Worm (Caenorhabditis elegans): Measurements from ENCODE around the gene cdr-6.
A peak's percentile ranks its signal among the peaks of the same experiment; 100 is the strongest.

Gene cdr-6

ce11 chrV:12408996-12409395, 4.5 kb downstream of the cdr-6 start:
- TF ChIP-seq zfp-3 (GFP tag; conservative IDR thresholded peaks at IDR 0.05) (no peak), hlh-11 (tag; optimal IDR thresholded peaks at IDR 0.05) (peak; percentile 33), pqm-1 (tag; optimal IDR thresholded peaks at IDR 0.05) (no peak), nhr-6 (tag; optimal IDR thresholded peaks at IDR 0.05) (peak; percentile 26), dpl-1 (GFP tag; optimal IDR thresholded peaks at IDR 0.05) (no peak), tra-1 (GFP tag; IDR thresholded peaks at IDR 0.05) (no peak), lin-39 (tag; optimal IDR thresholded peaks at IDR 0.05) (no peak), daf-16 (GFP tag; optimal IDR thresholded peaks at IDR 0.05) (peak in 1 of 2 experiments; percentile 21), daf-16 (tag; optimal IDR thresholded peaks at IDR 0.05) (peak; percentile 11), R02D3.7 (tag; optimal IDR thresholded peaks at IDR 0.05) (no peak), ceh-28 (tag; optimal IDR thresholded peaks at IDR 0.05) (no peak), jun-1 (tag; optimal IDR thresholded peaks at IDR 0.05) (no peak), daf-8 (GFP tag; IDR thresholded peaks at IDR 0.05) (no peak), nhr-237 (tag; optimal IDR thresholded peaks at IDR 0.05) (no peak), madf-5 (GFP tag; IDR thresholded peaks at IDR 0.05) (no peak), lsy-2 (tag; optimal IDR thresholded peaks at IDR 0.05) (peak in 1 of 2 experiments; percentile 33), nhr-28 (tag; optimal IDR thresholded peaks at IDR 0.05) (peak; percentile 91), fkh-10 (GFP tag; optimal IDR thresholded peaks at IDR 0.05) (no peak), dmd-8 (GFP tag; IDR thresholded peaks at IDR 0.05) (no peak), daf-19 (GFP tag; conservative IDR thresholded peaks at IDR 0.05) (no peak), nhr-111 (GFP tag; optimal IDR thresholded peaks at IDR 0.05) (no peak), mep-1 (tag; optimal IDR thresholded peaks at IDR 0.05) (peak; percentile 51), T20F7.1 (GFP tag; optimal IDR thresholded peaks at IDR 0.05) (peak; percentile 29), unc-130 (GFP tag; optimal IDR thresholded peaks at IDR 0.05) (no peak), dve-1 (tag; optimal IDR thresholded peaks at IDR 0.05; ENCODE audit: insufficient read depth) (peak; percentile 14)

- no peak for TF ChIP-seq nhr-237 (tag; optimal IDR thresholded peaks at IDR 0.05)
- no peak for TF ChIP-seq mdl-1 (tag; optimal IDR thresholded peaks at IDR 0.05)
- TF ChIP-seq Y48G9A.11 (GFP tag; IDR thresholded peaks at IDR 0.05), result no peak
- no peak for TF ChIP-seq ces-1 (GFP tag; optimal IDR thresholded peaks at IDR 0.05)
Measured at ce11 chrV:12408525-12408924, 5.0 kb downstream of the cdr-6 start, which contains the start of gene cdr-4. TSS of gene cdr-4 (minus strand) at chrV:12408625.

- TF ChIP-seq unc-62 (GFP tag; optimal IDR thresholded peaks at IDR 0.05 in 1 of 2) (peak in 1 of 2 experiments; percentile 82), unc-62 (tag; optimal IDR thresholded peaks at IDR 0.05) (no peak), lin-39 (tag; optimal IDR thresholded peaks at IDR 0.05) (no peak), Y105C5A.15 (GFP tag; IDR thresholded peaks at IDR 0.05) (0 out of 2 replicates have a peak, but pooled peaks have one; percentile 36), lin-38 (GFP tag; IDR thresholded peaks at IDR 0.05) (no peak), mep-1 (tag; optimal IDR thresholded peaks at IDR 0.05) (no peak), dmd-9 (GFP tag; IDR thresholded peaks at IDR 0.05) (no peak), madf-5 (GFP tag; IDR thresholded peaks at IDR 0.05) (no peak), set-16 (GFP tag; IDR thresholded peaks at IDR 0.05) (peak; percentile 78; the same call in 1 of the 2 replicates), mxl-2 (GFP tag; conservative IDR thresholded peaks at IDR 0.05) (no peak), dmd-6 (GFP tag; IDR thresholded peaks at IDR 0.05) (no peak), nhr-102 (tag; optimal IDR thresholded peaks at IDR 0.05) (no peak), ceh-62 (tag; optimal IDR thresholded peaks at IDR 0.05) (no peak), egl-43 (GFP tag; IDR thresholded peaks at IDR 0.05) (no peak), ztf-7 (tag; optimal IDR thresholded peaks at IDR 0.05) (no peak), hlh-11 (tag; optimal IDR thresholded peaks at IDR 0.05) (no peak)
Measured at ce11 chrV:12406514-12406913, 7.0 kb downstream of the cdr-6 start.

All from whole organism, L4 larva.